Worm (Caenorhabditis elegans) whole organism, L1 larva: ENCODE measurements around the gene M03A1.3.

Experiments used
- Y116A8C.19 ChIP-seq: sonication (generic microtip); optimal IDR thresholded peaks from 2 replicates; lab custom pipeline; 2016; ENCODE audit warnings: missing compliant biosample characterization, missing genetic modification characterization, borderline replicate concordance
- aha-1 ChIP-seq: fragments of 150-350 bp; optimal IDR thresholded peaks from 2 replicates; lab custom pipeline; 2014; ENCODE audit warnings: missing biosample characterization, missing genetic modification characterization
- ama-1 ChIP-seq: fragments of 150-350 bp; optimal IDR thresholded peaks from 2 replicates; lab custom pipeline; 2014
- blmp-1 ChIP-seq: fragments of 150-350 bp; optimal IDR thresholded peaks from 2 replicates; lab custom pipeline; 2014; ENCODE audit warnings: missing biosample characterization, missing genetic modification characterization
- ceh-8 ChIP-seq: fragments of 200-800 bp; sonication (Bioruptor generic); optimal IDR thresholded peaks from 2 replicates; lab custom pipeline; 2018; ENCODE audit warnings: mild to moderate bottlenecking, missing genetic modification characterization, moderate library complexity, missing compliant biosample characterization
- ceh-82 ChIP-seq, 3 experiments: fragments of 150-350 bp in 1 of 3; sonication (generic microtip) in 2 of 3; optimal IDR thresholded peaks; 2 replicates each; lab custom pipeline; 2014 to 2017; ENCODE audit warnings: missing biosample characterization in 3 of 3, missing genetic modification characterization in 3 of 3
- ceh-88 ChIP-seq: fragments of 200-800 bp; sonication (Bioruptor generic); IDR thresholded peaks from 2 replicates; pipeline ENCODE4 v1.3.6; 2022; ENCODE audit warnings: missing genetic modification characterization, missing compliant biosample characterization
- dpl-1 ChIP-seq, 3 experiments: fragments of 150-350 bp in 2 of 3; sonication (generic microtip) in 1 of 3; optimal IDR thresholded peaks; 2 replicates each; lab custom pipeline; 2014 to 2017; ENCODE audit warnings: missing biosample characterization in 3 of 3, missing genetic modification characterization in 3 of 3, missing genetic modification reagents in 3 of 3
- efl-1 ChIP-seq, 4 experiments: fragments of 150-350 bp; optimal IDR thresholded peaks in 3 of 4; peaks in 1 of 4; 1 replicate in 1 of 4; 2 replicates in 3 of 4; lab custom pipeline; 2014; ENCODE audit warnings: missing biosample characterization in 2 of 4, missing genetic modification characterization in 2 of 4, missing genetic modification reagents in 2 of 4
- efl-3 ChIP-seq: fragments of 200-800 bp; sonication (Bioruptor generic); optimal IDR thresholded peaks from 2 replicates; lab custom pipeline; 2018; ENCODE audit warnings: mild to moderate bottlenecking, missing genetic modification characterization, missing compliant biosample characterization
- egl-13 ChIP-seq: sonication (generic microtip); optimal IDR thresholded peaks from 2 replicates; lab custom pipeline; 2016; ENCODE audit warnings: missing genotype, missing genetic modification reagents, missing genetic modification characterization, missing compliant biosample characterization
- elt-2 ChIP-seq: sonication (generic microtip); optimal IDR thresholded peaks from 2 replicates; lab custom pipeline; 2016; ENCODE audit warnings: missing genetic modification characterization, mild to moderate bottlenecking, inconsistent platforms, missing compliant biosample characterization, missing genetic modification reagents
- elt-3 ChIP-seq, 6 experiments: fragments of 150-350 bp in 1 of 6; sonication (generic microtip); optimal IDR thresholded peaks; 2 replicates each; lab custom pipeline; 2017 to 2018; ENCODE audit warnings: missing biosample characterization in 6 of 6, missing genetic modification characterization in 6 of 6, inconsistent platforms in 1 of 6
- ets-5 ChIP-seq: fragments of 200-800 bp; sonication (Bioruptor generic); IDR thresholded peaks from 2 replicates; pipeline ENCODE4 v1.3.6; 2022; ENCODE audit warnings: missing genetic modification characterization, missing compliant biosample characterization
- fkh-4 ChIP-seq: sonication (generic microtip); optimal IDR thresholded peaks from 2 replicates; lab custom pipeline; 2016; ENCODE audit warnings: missing compliant biosample characterization, missing genetic modification characterization, borderline replicate concordance
- lin-14 ChIP-seq: fragments of 200-800 bp; sonication (Bioruptor generic); optimal IDR thresholded peaks from 2 replicates; lab custom pipeline; 2018; ENCODE audit warnings: mild to moderate bottlenecking, missing genetic modification characterization, moderate library complexity, missing compliant biosample characterization
- lin-15B ChIP-seq: fragments of 150-350 bp; sonication (generic microtip); optimal IDR thresholded peaks from 3 replicates; lab custom pipeline; 2014; ENCODE audit warnings: missing biosample characterization, missing genetic modification characterization
- lin-35 ChIP-seq, 2 experiments: fragments of 150-350 bp; optimal IDR thresholded peaks; 2 replicates each; lab custom pipeline; 2014; ENCODE audit warnings: missing biosample characterization in 2 of 2, missing genetic modification characterization in 2 of 2, missing genetic modification reagents in 2 of 2
- mab-9 ChIP-seq: fragments of 200-800 bp; sonication (Bioruptor generic); IDR thresholded peaks from 2 replicates; pipeline ENCODE4 v1.3.6; 2022; ENCODE audit warnings: missing genetic modification reagents, missing genetic modification characterization, missing compliant biosample characterization
- mef-2 ChIP-seq: fragments of 150-350 bp; optimal IDR thresholded peaks from 2 replicates; lab custom pipeline; 2014; ENCODE audit warnings: missing biosample characterization, missing genetic modification characterization
- mep-1 ChIP-seq: fragments of 150-350 bp; optimal IDR thresholded peaks from 2 replicates; lab custom pipeline; 2014; ENCODE audit warnings: missing biosample characterization, missing genetic modification characterization
- nhr-12 ChIP-seq: sonication (generic microtip); optimal IDR thresholded peaks from 2 replicates; lab custom pipeline; 2017; ENCODE audit warnings: missing biosample characterization, missing genetic modification characterization
- nhr-19 ChIP-seq: fragments of 200-800 bp; sonication (Bioruptor generic); conservative IDR thresholded peaks from 2 replicates; pipeline ENCODE4 v1.3.6; 2022; ENCODE audit warnings: missing genetic modification characterization, missing compliant biosample characterization
- nhr-20 ChIP-seq: sonication (generic microtip); optimal IDR thresholded peaks from 2 replicates; lab custom pipeline; 2016; ENCODE audit warnings: mild to moderate bottlenecking, missing genetic modification characterization, missing compliant biosample characterization
- nhr-28 ChIP-seq: fragments of 150-350 bp; optimal IDR thresholded peaks from 2 replicates; lab custom pipeline; 2014; ENCODE audit warnings: missing biosample characterization, missing genetic modification characterization
- nhr-47 ChIP-seq: sonication (generic microtip); optimal IDR thresholded peaks from 2 replicates; lab custom pipeline; 2016; ENCODE audit warnings: mild to moderate bottlenecking, missing genetic modification characterization, moderate library complexity, missing compliant biosample characterization
- nhr-71 ChIP-seq: sonication (generic microtip); optimal IDR thresholded peaks from 2 replicates; lab custom pipeline; 2016; ENCODE audit warnings: mild to moderate bottlenecking, missing genetic modification characterization, moderate library complexity, missing compliant biosample characterization
- nhr-76 ChIP-seq: sonication (generic microtip); optimal IDR thresholded peaks from 2 replicates; lab custom pipeline; 2017; ENCODE audit warnings: missing biosample characterization, missing genetic modification characterization
- nhr-77 ChIP-seq: fragments of 150-350 bp; optimal IDR thresholded peaks from 2 replicates; lab custom pipeline; 2014; ENCODE audit warnings: missing biosample characterization, missing genetic modification characterization
- nhr-84 ChIP-seq: sonication (generic microtip); optimal IDR thresholded peaks from 2 replicates; lab custom pipeline; 2017; ENCODE audit warnings: missing biosample characterization, missing genetic modification characterization
- nhr-85 ChIP-seq: sonication (generic microtip); peaks from one replicate; lab custom pipeline; 2016; ENCODE audit warnings: missing genetic modification characterization, inconsistent platforms, missing compliant biosample characterization
- nhr-90 ChIP-seq: sonication (generic microtip); optimal IDR thresholded peaks from 2 replicates; lab custom pipeline; 2016; ENCODE audit warnings: mild to moderate bottlenecking, missing genetic modification characterization, missing compliant biosample characterization; ENCODE audit not compliant: poor library complexity
- pag-3 ChIP-seq: sonication (generic microtip); optimal IDR thresholded peaks from 2 replicates; lab custom pipeline; 2017; ENCODE audit warnings: missing genetic modification characterization, mild to moderate bottlenecking, missing compliant biosample characterization, antibody characterized with exemption, borderline replicate concordance; ENCODE audit not compliant: insufficient read depth
- pqm-1 ChIP-seq: sonication (generic microtip); optimal IDR thresholded peaks from 3 replicates; lab custom pipeline; 2017; ENCODE audit warnings: missing biosample characterization, missing genetic modification characterization
- rnt-1 ChIP-seq: sonication (generic microtip); optimal IDR thresholded peaks from 2 replicates; lab custom pipeline; 2016; ENCODE audit warnings: mild to moderate bottlenecking, missing genetic modification characterization, moderate library complexity, missing compliant biosample characterization
- snpc-4 ChIP-seq: fragments of 150-350 bp; optimal IDR thresholded peaks from 2 replicates; lab custom pipeline; 2014; ENCODE audit warnings: missing biosample characterization, missing genetic modification characterization
- snu-23 ChIP-seq: sonication (generic microtip); optimal IDR thresholded peaks from 2 replicates; lab custom pipeline; 2016; ENCODE audit warnings: missing genetic modification characterization, missing compliant biosample characterization
- sox-4 ChIP-seq: sonication (generic microtip); optimal IDR thresholded peaks from 2 replicates; lab custom pipeline; 2016; ENCODE audit warnings: missing genetic modification characterization, missing compliant biosample characterization
- swsn-7 ChIP-seq: sonication (generic microtip); optimal IDR thresholded peaks from 2 replicates; lab custom pipeline; 2016; ENCODE audit warnings: missing genetic modification characterization, missing compliant biosample characterization
- tbx-2 ChIP-seq: sonication (generic microtip); optimal IDR thresholded peaks from 2 replicates; lab custom pipeline; 2016; ENCODE audit warnings: missing genetic modification characterization, missing compliant biosample characterization
- unc-62 ChIP-seq: fragments of 150-350 bp; optimal IDR thresholded peaks from 2 replicates; lab custom pipeline; 2014; ENCODE audit warnings: missing biosample characterization, missing genetic modification reagents, missing genetic modification characterization
- unc-86 ChIP-seq: sonication (generic microtip); optimal IDR thresholded peaks from 2 replicates; lab custom pipeline; 2016; ENCODE audit warnings: missing genetic modification characterization, missing compliant biosample characterization
- zag-1 ChIP-seq: fragments of 150-350 bp; optimal IDR thresholded peaks from 2 replicates; lab custom pipeline; 2014; ENCODE audit warnings: missing biosample characterization, missing genetic modification characterization

Gene M03A1.3

DNA sequence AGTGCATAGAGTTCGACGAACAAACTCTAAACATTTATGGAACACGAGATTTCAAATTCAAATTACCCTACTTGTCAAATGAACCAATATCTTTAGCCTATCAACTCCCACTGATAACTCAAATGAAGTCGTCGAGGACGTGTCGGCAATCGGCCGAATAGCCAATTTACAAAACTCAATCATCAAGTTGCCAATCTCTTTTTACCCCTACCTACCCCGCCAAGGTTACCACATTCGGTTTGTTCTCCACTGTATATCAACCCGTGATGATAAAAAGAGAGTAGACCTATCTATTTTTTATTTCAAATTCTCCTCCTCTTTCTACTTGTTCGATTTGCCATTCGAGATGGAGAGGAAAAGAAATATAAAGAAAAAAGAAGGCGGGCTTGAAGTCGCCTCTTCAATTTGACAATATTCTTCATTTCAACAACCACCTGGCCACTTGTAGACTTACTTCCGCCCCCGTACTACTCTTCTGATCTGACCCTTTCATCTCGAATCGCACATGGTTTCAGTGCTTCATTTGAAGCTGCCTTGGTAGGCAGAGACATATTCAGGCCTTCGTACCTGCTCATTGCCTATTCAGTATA is 7.5 kb upstream of the M03A1.3 start (continued):
- TF ChIP-seq nhr-47 (tag; lab: Kevin White, UChicago) (no peak), dpl-1 (GFP tag; optimal IDR thresholded peaks at IDR 0.05; lab: Kevin White, UChicago) (no peak), lin-14 (GFP tag; lab: Kevin White, UChicago) (peak; percentile 64), efl-3 (GFP tag; lab: Kevin White, UChicago) (no peak)

DNA sequence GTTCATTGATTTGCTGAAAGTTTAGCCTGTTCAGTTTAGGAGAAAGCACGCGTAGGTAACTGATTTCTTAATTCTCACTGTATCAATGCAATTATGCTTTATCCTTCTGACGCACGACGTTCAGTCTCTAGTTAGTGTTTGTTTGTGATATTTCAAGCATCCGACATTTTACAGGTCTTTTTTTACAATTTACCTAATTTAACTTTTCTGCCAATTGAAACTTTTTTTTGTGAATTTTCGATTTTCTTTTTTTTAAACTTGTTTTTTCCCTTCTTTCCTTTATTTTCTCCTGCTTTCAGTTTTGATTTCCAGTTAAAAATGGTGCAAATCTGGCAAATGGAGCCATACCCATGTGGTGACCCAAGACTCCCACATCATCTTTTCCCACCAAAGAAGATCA is 6.8 kb upstream of the M03A1.3 start, which contains the start of gene K07E1.1:
Gene K07E1.1, plus strand, starts transcription at position 301 of the 400 bp plus-strand sequence.
- TF ChIP-seq lin-35 (GFP tag; optimal IDR thresholded peaks at IDR 0.05; lab: Kevin White, UChicago) (no peak), nhr-84 (tag; lab: Kevin White, UChicago) (no peak), mab-9 (GFP tag; lab: Robert Waterston, UW) (no peak), mep-1 (tag; lab: Kevin White, UChicago) (no peak), egl-13 (tag; lab: Kevin White, UChicago) (no peak), lin-15B (no peak), nhr-90 (tag; lab: Kevin White, UChicago) (no peak), ets-5 (GFP tag; lab: Robert Waterston, UW) (no peak), zag-1 (tag; lab: Kevin White, UChicago) (no peak), nhr-20 (no peak), unc-86 (tag; lab: Kevin White, UChicago) (no peak)

DNA sequence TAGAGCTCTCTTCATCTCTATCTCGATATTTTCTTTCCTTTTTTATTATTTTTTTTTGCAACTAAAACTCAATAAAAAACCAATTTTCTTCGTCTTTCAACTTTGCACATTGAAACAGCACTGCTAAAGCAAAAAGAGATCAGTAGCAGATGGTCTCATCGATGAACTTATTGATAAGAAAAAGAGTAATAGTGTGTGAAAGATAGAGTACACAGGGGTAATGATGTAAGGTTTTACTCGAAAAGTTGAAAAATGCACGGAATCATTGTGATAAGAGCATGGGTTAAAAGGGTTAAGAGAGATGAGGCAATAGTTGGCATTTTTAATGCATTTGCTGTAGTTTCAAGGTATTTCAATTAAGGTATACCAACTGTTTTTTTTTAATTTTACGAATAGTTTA is 5.5 kb upstream of the M03A1.3 start:
- peak; percentile 76 for TF ChIP-seq elt-2 (tag; lab: Kevin White, UChicago)
- no peak for TF ChIP-seq nhr-85 (tag; lab: Kevin White, UChicago)
- TF ChIP-seq pqm-1 = peak; percentile 30
- TF ChIP-seq nhr-12 (tag; lab: Kevin White, UChicago) = no peak
- no peak for TF ChIP-seq Y116A8C.19 (tag; lab: Kevin White, UChicago)
- peak; percentile 34 for TF ChIP-seq nhr-90 (tag; lab: Kevin White, UChicago)
- no peak for TF ChIP-seq ceh-82 (tag; optimal IDR thresholded peaks at IDR 0.05; lab: Kevin White, UChicago)
- TF ChIP-seq pag-3 = no peak

ce11 chrII:4560068-4560467 is 2.5 kb downstream of the M03A1.3 start, which contains the start of gene M03A1.8:
TSS of gene M03A1.8 (plus strand) at chrII:4560336.
- TF ChIP-seq snu-23 (GFP tag; lab: Kevin White, UChicago) (peak; percentile 4), pqm-1 (no peak), aha-1 (tag; lab: Kevin White, UChicago) (no peak), ama-1 (lab: Kevin White, UChicago) (no peak), nhr-85 (tag; lab: Kevin White, UChicago) (peak; percentile 83), blmp-1 (tag; lab: Kevin White, UChicago) (peak; percentile 35), nhr-84 (tag; lab: Kevin White, UChicago) (no peak), rnt-1 (tag; lab: Kevin White, UChicago) (peak; percentile 10), nhr-20 (peak; percentile 19), nhr-28 (no peak), elt-3 (tag; optimal IDR thresholded peaks at IDR 0.05; lab: Kevin White, UChicago) (no peak), ceh-8 (no peak), lin-14 (GFP tag; lab: Kevin White, UChicago) (peak; percentile 26)

DNA sequence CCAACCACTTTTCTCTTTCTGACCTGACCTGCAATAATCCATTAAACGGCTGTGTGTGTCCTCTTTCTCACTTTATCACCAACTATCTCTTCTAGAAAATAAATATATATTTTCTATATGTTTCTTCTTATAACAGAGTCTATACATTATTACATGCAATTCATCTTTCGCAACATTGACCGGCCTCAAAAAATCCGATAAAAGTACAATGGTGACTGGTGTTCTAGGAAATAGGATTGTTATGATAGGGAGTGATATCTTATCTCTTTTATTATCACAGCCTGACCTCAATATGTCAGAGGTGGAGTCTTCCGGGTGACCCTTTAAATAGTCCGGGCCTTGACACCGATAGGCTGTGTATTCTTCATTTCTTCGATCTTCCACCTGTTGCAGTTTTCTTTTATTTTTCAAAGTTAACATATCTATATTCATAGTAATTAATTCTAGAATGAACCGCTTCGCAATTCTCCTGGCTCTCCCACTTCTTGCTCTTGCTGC is 5.0 kb downstream of the M03A1.3 start, which contains the start of gene dao-2:
Gene dao-2, plus strand, starts transcription at position 448 of the 498 bp plus-strand sequence.
- TF ChIP-seq ceh-88 (GFP tag; lab: Robert Waterston, UW) = no peak
- no peak for TF ChIP-seq efl-1 (optimal IDR thresholded peaks at IDR 0.05; lab: Kevin White, UChicago)
- TF ChIP-seq efl-1 (GFP tag; optimal IDR thresholded peaks at IDR 0.05 in 1 of 2; lab: Kevin White, UChicago) = peak in 1 of 2 experiments; percentile 59
- no peak for TF ChIP-seq nhr-47 (tag; lab: Kevin White, UChicago)
- no peak for TF ChIP-seq nhr-76 (tag; lab: Kevin White, UChicago)
- no peak for TF ChIP-seq fkh-4 (tag; lab: Kevin White, UChicago)
- no peak for TF ChIP-seq swsn-7
- no peak for TF ChIP-seq nhr-12 (tag; lab: Kevin White, UChicago)
- no peak for TF ChIP-seq mef-2
- no peak for TF ChIP-seq sox-4 (tag; lab: Kevin White, UChicago)
- TF ChIP-seq snpc-4 (tag; lab: Kevin White, UChicago) = no peak
- TF ChIP-seq elt-3 (tag; optimal IDR thresholded peaks at IDR 0.05; lab: Kevin White, UChicago) = peak in 2 of 6 experiments; percentile 50 to 60
- no peak for TF ChIP-seq elt-2 (tag; lab: Kevin White, UChicago)
- TF ChIP-seq unc-62 (GFP tag; lab: Kevin White, UChicago) = no peak
- TF ChIP-seq tbx-2 = no peak
- TF ChIP-seq nhr-19 = no peak
- TF ChIP-seq blmp-1 (tag; lab: Kevin White, UChicago) = peak; percentile 68
- no peak for TF ChIP-seq nhr-71 (tag; lab: Kevin White, UChicago)
- no peak for TF ChIP-seq nhr-85 (tag; lab: Kevin White, UChicago)
- no peak for TF ChIP-seq nhr-77
- no peak for TF ChIP-seq rnt-1 (tag; lab: Kevin White, UChicago)
